Worm (Caenorhabditis elegans) whole organism, young adult: ENCODE measurements around the gene abi-1.

Experiments used
- C17E4.6 ChIP-seq: fragments of 200-800 bp; sonication (Bioruptor generic); IDR thresholded peaks from 2 replicates; pipeline ENCODE4 v1.3.6; 2022; ENCODE audit warnings: missing genetic modification reagents, missing genetic modification characterization, missing compliant biosample characterization
- F49E8.2 ChIP-seq: sonication (generic microtip); optimal IDR thresholded peaks from 3 replicates; lab custom pipeline; 2017; ENCODE audit warnings: missing genetic modification characterization, mild to moderate bottlenecking, missing compliant biosample characterization, antibody characterized with exemption, moderate library complexity; ENCODE audit not compliant: insufficient read depth
- F55B11.4 ChIP-seq: sonication (generic microtip); optimal IDR thresholded peaks from 2 replicates; lab custom pipeline; 2016; ENCODE audit warnings: missing compliant biosample characterization, missing genetic modification characterization, borderline replicate concordance; ENCODE audit not compliant: insufficient read depth
- K11D2.4 ChIP-seq: fragments of 200-800 bp; sonication (Bioruptor generic); IDR thresholded peaks from 2 replicates; pipeline ENCODE4 v1.3.6; 2022; ENCODE audit warnings: missing genetic modification reagents, missing genetic modification characterization, missing compliant biosample characterization
- K12H6.12 ChIP-seq: fragments of 200-800 bp; sonication (Bioruptor generic); optimal IDR thresholded peaks from 2 replicates; lab custom pipeline; 2018; ENCODE audit warnings: mild to moderate bottlenecking, missing genetic modification characterization, missing compliant biosample characterization
- attf-5 ChIP-seq: fragments of 200-800 bp; sonication (Bioruptor generic); optimal IDR thresholded peaks from 2 replicates; lab custom pipeline; 2018; ENCODE audit warnings: mild to moderate bottlenecking, missing genetic modification characterization, missing compliant biosample characterization
- ets-4 ChIP-seq: fragments of 200-800 bp; sonication (Bioruptor generic); optimal IDR thresholded peaks from 2 replicates; lab custom pipeline; 2018; ENCODE audit warnings: mild to moderate bottlenecking, missing genetic modification characterization, missing compliant biosample characterization
- hlh-12 ChIP-seq: sonication (generic microtip); optimal IDR thresholded peaks from 2 replicates; lab custom pipeline; 2016; ENCODE audit warnings: missing genetic modification characterization, missing compliant biosample characterization
- hlh-26 ChIP-seq: fragments of 200-800 bp; sonication (Bioruptor generic); conservative IDR thresholded peaks from 2 replicates; pipeline ENCODE4 v1.3.6; 2022; ENCODE audit warnings: missing genetic modification reagents, missing genetic modification characterization, missing compliant biosample characterization
- lir-1 ChIP-seq: fragments of 200-800 bp; sonication (Bioruptor generic); conservative IDR thresholded peaks from 2 replicates; pipeline ENCODE4 v1.3.6; 2022; ENCODE audit warnings: missing genetic modification reagents, missing genetic modification characterization, missing compliant biosample characterization
- nfya-1 ChIP-seq: sonication (generic microtip); optimal IDR thresholded peaks from 2 replicates; lab custom pipeline; 2017; ENCODE audit warnings: antibody characterized with exemption, missing compliant biosample characterization, missing genetic modification characterization, borderline replicate concordance; ENCODE audit not compliant: insufficient read depth
- nhr-90 ChIP-seq: sonication (generic microtip); optimal IDR thresholded peaks from 2 replicates; lab custom pipeline; 2016; ENCODE audit warnings: missing genotype, mild to moderate bottlenecking, missing genetic modification characterization, missing compliant biosample characterization
- snpc-4 ChIP-seq, 5 experiments: fragments of 150-350 bp in 1 of 5; sonication (generic microtip) in 4 of 5; optimal IDR thresholded peaks; 2 replicates each; lab custom pipeline; 2014 to 2018; ENCODE audit warnings: missing genetic modification characterization in 5 of 5, missing biosample characterization in 3 of 5, antibody characterized with exemption in 2 of 5, mild to moderate bottlenecking in 2 of 5, missing compliant biosample characterization in 2 of 5, missing genotype in 2 of 5, moderate library complexity in 2 of 5, missing genetic modification reagents in 1 of 5
- unc-62 ChIP-seq: fragments of 150-350 bp; optimal IDR thresholded peaks from 2 replicates; lab custom pipeline; 2014; ENCODE audit warnings: missing biosample characterization, missing genetic modification reagents, missing genetic modification characterization

DNA sequence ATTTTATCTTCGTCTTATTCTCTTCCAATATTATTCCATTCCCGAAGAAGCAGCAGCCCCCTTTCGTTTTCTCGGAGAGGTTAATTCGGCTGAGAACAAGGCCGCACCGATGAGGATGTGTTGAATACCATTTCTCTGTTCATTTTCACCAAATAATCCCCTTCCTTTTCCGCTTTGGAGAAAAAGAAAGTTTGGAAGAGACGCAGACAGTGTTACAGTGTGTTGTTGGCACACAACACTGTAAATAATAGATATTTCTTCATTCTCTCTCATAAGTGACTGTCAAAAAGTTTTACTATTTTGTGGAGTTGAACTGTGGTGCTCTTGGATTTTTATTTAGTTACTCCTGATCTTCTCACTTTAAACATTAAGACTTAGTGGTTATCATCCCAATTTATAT lies 27.3 kb downstream of the abi-1 start:
- TF ChIP-seq hlh-12 (tag; lab: Kevin White, UChicago), result no peak
- no peak for TF ChIP-seq C17E4.6 (GFP tag; lab: Robert Waterston, UW)
- no peak for TF ChIP-seq snpc-4 (GFP tag; optimal IDR thresholded peaks at IDR 0.05; lab: Kevin White, UChicago)
- TF ChIP-seq snpc-4 (tag; optimal IDR thresholded peaks at IDR 0.05; lab: Kevin White, UChicago), result no peak
- no peak for TF ChIP-seq unc-62
- no peak for TF ChIP-seq hlh-26
- no peak for TF ChIP-seq F55B11.4
- TF ChIP-seq ets-4 (GFP tag; lab: Kevin White, UChicago), result no peak
- TF ChIP-seq K11D2.4 (GFP tag; lab: Robert Waterston, UW), result no peak
- no peak for TF ChIP-seq K12H6.12 (tag; lab: Kevin White, UChicago)
- TF ChIP-seq F49E8.2, result no peak
- TF ChIP-seq lir-1 (GFP tag; lab: Robert Waterston, UW), result no peak
- no peak for TF ChIP-seq nfya-1 (tag; lab: Kevin White, UChicago)
- no peak for TF ChIP-seq attf-5 (GFP tag; lab: Kevin White, UChicago)
- no peak for TF ChIP-seq nhr-90
